Fruit fly (Drosophila melanogaster) whole organism, embryonic: ENCODE data around the gene Spn38F.
A peak's percentile ranks its signal among the peaks of the same experiment; 100 is the strongest.

Source experiments
- Aef1 ChIP-seq: fragments of 200-800 bp; sonication (Bioruptor generic); IDR thresholded peaks from 3 replicates; pipeline ENCODE4 v1.3.6; 2022; ENCODE audit warnings: missing biosample characterization, missing genetic modification characterization
- BtbVII ChIP-seq: fragments of 200-800 bp; sonication (Bioruptor generic); optimal IDR thresholded peaks from 3 replicates; lab custom pipeline; 2017; ENCODE audit warnings: missing biosample characterization, mild to moderate bottlenecking, missing genetic modification characterization
- CG10543 ChIP-seq: fragments of 200-800 bp; sonication (Bioruptor generic); optimal IDR thresholded peaks from 3 replicates; lab custom pipeline; 2017; ENCODE audit warnings: missing biosample characterization, mild to moderate bottlenecking, missing genetic modification characterization, moderate library complexity
- CG11398 ChIP-seq: fragments of 200-800 bp; sonication (Bioruptor generic); optimal IDR thresholded peaks from 2 replicates; lab custom pipeline; 2016; ENCODE audit warnings: missing biosample characterization, missing genetic modification characterization
- CG12104 ChIP-seq: fragments of 200-800 bp; sonication (Bioruptor generic); optimal IDR thresholded peaks from 3 replicates; lab custom pipeline; 2016; ENCODE audit warnings: missing biosample characterization, missing genetic modification characterization
- CG13296 ChIP-seq: fragments of 200-800 bp; sonication (Bioruptor generic); optimal IDR thresholded peaks from 3 replicates; lab custom pipeline; 2018; ENCODE audit warnings: missing biosample characterization, mild to moderate bottlenecking, missing genetic modification characterization
- CG13624 ChIP-seq: fragments of 200-800 bp; sonication (Bioruptor generic); optimal IDR thresholded peaks from 2 replicates; lab custom pipeline; 2016; ENCODE audit warnings: missing biosample characterization, missing genetic modification characterization
- CG15011 ChIP-seq: fragments of 200-800 bp; sonication (Bioruptor generic); optimal IDR thresholded peaks from 3 replicates; lab custom pipeline; 2018; ENCODE audit warnings: missing biosample characterization, mild to moderate bottlenecking, missing genetic modification characterization
- CG15269 ChIP-seq: fragments of 200-800 bp; sonication (Bioruptor generic); optimal IDR thresholded peaks from 2 replicates; lab custom pipeline; 2018; ENCODE audit warnings: missing biosample characterization, mild to moderate bottlenecking, missing genetic modification characterization, moderate library complexity
- CG17829 ChIP-seq: fragments of 200-800 bp; optimal IDR thresholded peaks from 2 replicates; lab custom pipeline; 2019; ENCODE audit warnings: missing biosample characterization, mild to moderate bottlenecking, missing genetic modification characterization, moderate library complexity
- CG18619 ChIP-seq: fragments of 200-800 bp; sonication (Bioruptor generic); optimal IDR thresholded peaks from 3 replicates; lab custom pipeline; 2017; ENCODE audit warnings: missing biosample characterization, mild to moderate bottlenecking, missing genetic modification characterization
- CG2678 ChIP-seq: fragments of 200-800 bp; sonication (Bioruptor generic); optimal IDR thresholded peaks from 3 replicates; lab custom pipeline; 2019; ENCODE audit warnings: missing biosample characterization, mild to moderate bottlenecking, missing genetic modification characterization, moderate library complexity
- CG2875 ChIP-seq: fragments of 200-800 bp; sonication (Bioruptor generic); optimal IDR thresholded peaks from 2 replicates; lab custom pipeline; 2017; ENCODE audit warnings: missing biosample characterization, mild to moderate bottlenecking, missing genetic modification characterization, missing genetic modification reagents
- CG30431 ChIP-seq: fragments of 200-800 bp; sonication (Bioruptor generic); optimal IDR thresholded peaks from 2 replicates; lab custom pipeline; 2017; ENCODE audit warnings: missing biosample characterization, missing genetic modification characterization
- CG32532 ChIP-seq: fragments of 200-800 bp; sonication (Bioruptor generic); IDR thresholded peaks from 2 replicates; pipeline ENCODE4 v1.3.6; 2022; ENCODE audit warnings: missing biosample characterization, missing genetic modification characterization
- CG33213 ChIP-seq: fragments of 200-800 bp; sonication (Bioruptor generic); optimal IDR thresholded peaks from 3 replicates; lab custom pipeline; 2016; ENCODE audit warnings: missing biosample characterization, missing genetic modification characterization
- CG6254 ChIP-seq: fragments of 200-800 bp; sonication (Bioruptor generic); optimal IDR thresholded peaks from 3 replicates; lab custom pipeline; 2017; ENCODE audit warnings: mild to moderate bottlenecking, missing biosample characterization, missing genetic modification reagents, missing genetic modification characterization
- CoRest ChIP-seq: fragments of 200-800 bp; sonication (Bioruptor generic); optimal IDR thresholded peaks from 3 replicates; lab custom pipeline; 2018; ENCODE audit warnings: missing biosample characterization, mild to moderate bottlenecking, missing genetic modification characterization, moderate library complexity
- Fer1 ChIP-seq: fragments of 200-800 bp; sonication (Bioruptor generic); optimal IDR thresholded peaks from 2 replicates; lab custom pipeline; 2017; ENCODE audit warnings: missing biosample characterization, mild to moderate bottlenecking, missing genetic modification characterization
- Fer2 ChIP-seq: fragments of 200-800 bp; sonication (Bioruptor generic); optimal IDR thresholded peaks from 2 replicates; lab custom pipeline; 2018; ENCODE audit warnings: missing biosample characterization, mild to moderate bottlenecking, missing genetic modification characterization, moderate library complexity
- HLH4C ChIP-seq: fragments of 200-800 bp; sonication (Bioruptor generic); IDR thresholded peaks from 3 replicates; pipeline ENCODE4 v1.3.6; 2022; ENCODE audit warnings: missing biosample characterization, missing genetic modification characterization; ENCODE audit not compliant: partially characterized antibody
- MESR4 ChIP-seq: fragments of 200-800 bp; sonication (Bioruptor generic); optimal IDR thresholded peaks from 2 replicates; lab custom pipeline; 2018; ENCODE audit warnings: missing biosample characterization, mild to moderate bottlenecking, missing genetic modification characterization, moderate library complexity
- Med ChIP-seq: fragments of 200-800 bp; sonication (Bioruptor generic); peaks from one replicate; lab custom pipeline; 2016; ENCODE audit warnings: missing biosample characterization, missing genetic modification characterization, mild to moderate bottlenecking, inconsistent platforms, moderate library complexity
- Oaz ChIP-seq: fragments of 200-800 bp; sonication (Bioruptor generic); IDR thresholded peaks from 2 replicates; pipeline ENCODE4 v1.3.6; 2022; ENCODE audit warnings: missing biosample characterization, missing genetic modification characterization
- Poxn ChIP-seq: fragments of 200-800 bp; sonication (Bioruptor generic); IDR thresholded peaks from 2 replicates; pipeline ENCODE4 v1.3.6; 2022; ENCODE audit warnings: missing biosample characterization, missing genetic modification characterization
- Scr ChIP-seq: fragments of 200-800 bp; sonication (Bioruptor generic); IDR thresholded peaks from 2 replicates; pipeline ENCODE4 v1.3.6; 2022; ENCODE audit warnings: missing biosample characterization, missing genetic modification characterization; ENCODE audit not compliant: partially characterized antibody
- Six4 ChIP-seq: fragments of 200-800 bp; sonication (Bioruptor generic); optimal IDR thresholded peaks from 2 replicates; lab custom pipeline; 2016; ENCODE audit warnings: missing biosample characterization, missing genetic modification characterization
- Stat92E ChIP-seq, 3 experiments: fragments of >200 bp in 2 of 3; fragments of 200-800 bp in 1 of 3; sonication (Bioruptor generic) in 1 of 3; optimal IDR thresholded peaks; 2 replicates each; lab custom pipeline; 2017 to 2019; ENCODE audit warnings: missing biosample characterization in 3 of 3, missing genetic modification characterization in 3 of 3, mild to moderate bottlenecking in 1 of 3, moderate library complexity in 1 of 3
- Usf ChIP-seq: fragments of 200-800 bp; sonication (Bioruptor generic); optimal IDR thresholded peaks from 2 replicates; lab custom pipeline; 2017; ENCODE audit warnings: missing genotype, missing biosample characterization, missing genetic modification characterization
- ac ChIP-seq: fragments of 200-800 bp; sonication (Bioruptor generic); optimal IDR thresholded peaks from 3 replicates; lab custom pipeline; 2017; ENCODE audit warnings: missing biosample characterization, mild to moderate bottlenecking, missing genetic modification characterization
- ase ChIP-seq: fragments of 200-800 bp; sonication (Bioruptor generic); IDR thresholded peaks from 3 replicates; pipeline ENCODE4 v1.3.6; 2022; ENCODE audit warnings: missing biosample characterization, missing genetic modification characterization
- cas ChIP-seq: fragments of 200-800 bp; sonication (Bioruptor generic); IDR thresholded peaks from 2 replicates; pipeline ENCODE4 v1.3.6; 2022; ENCODE audit warnings: missing biosample characterization, missing genetic modification characterization
- chif ChIP-seq, 2 experiments: fragments of 200-800 bp; sonication (Bioruptor generic); optimal IDR thresholded peaks; 3 replicates each; lab custom pipeline; 2016; ENCODE audit warnings: missing biosample characterization in 2 of 2, missing genetic modification characterization in 2 of 2
- chinmo ChIP-seq: fragments of 200-800 bp; sonication (Bioruptor generic); IDR thresholded peaks from 4 replicates; pipeline ENCODE4 v1.3.6; 2022; ENCODE audit warnings: missing biosample characterization, missing genetic modification characterization; ENCODE audit not compliant: partially characterized antibody
- exex ChIP-seq: fragments of 200-800 bp; sonication (Bioruptor generic); optimal IDR thresholded peaks from 4 replicates; lab custom pipeline; 2018; ENCODE audit warnings: missing biosample characterization, mild to moderate bottlenecking, missing genetic modification characterization, moderate library complexity
- fd3F ChIP-seq: fragments of 200-800 bp; sonication (Bioruptor generic); optimal IDR thresholded peaks from 2 replicates; lab custom pipeline; 2018; ENCODE audit warnings: missing biosample characterization, mild to moderate bottlenecking, missing genetic modification characterization, moderate library complexity
- gfzf ChIP-seq: fragments of 200-800 bp; sonication (Bioruptor generic); optimal IDR thresholded peaks from 2 replicates; lab custom pipeline; 2016; ENCODE audit warnings: missing biosample characterization, mild to moderate bottlenecking, missing genetic modification characterization, moderate library complexity
- gsb ChIP-seq: fragments of 200-800 bp; sonication (Bioruptor generic); IDR thresholded peaks from 2 replicates; pipeline ENCODE4 v1.3.6; 2022; ENCODE audit warnings: missing biosample characterization, missing genetic modification characterization
- kay ChIP-seq: fragments of 200-800 bp; sonication (Bioruptor generic); optimal IDR thresholded peaks from 2 replicates; lab custom pipeline; 2016; ENCODE audit warnings: missing biosample characterization, missing genetic modification characterization
- kni ChIP-seq: fragments of 200-800 bp; sonication (Bioruptor generic); optimal IDR thresholded peaks from 3 replicates; lab custom pipeline; 2017; ENCODE audit warnings: mild to moderate bottlenecking, missing biosample characterization, missing genetic modification reagents, missing genetic modification characterization
- lmd ChIP-seq: fragments of 200-800 bp; sonication (Bioruptor generic); IDR thresholded peaks from 2 replicates; pipeline ENCODE4 v1.3.6; 2022; ENCODE audit warnings: missing biosample characterization, missing genetic modification characterization
- nmo ChIP-seq: fragments of 200-800 bp; sonication (Bioruptor generic); optimal IDR thresholded peaks from 2 replicates; lab custom pipeline; 2018; ENCODE audit warnings: missing biosample characterization, mild to moderate bottlenecking, missing genetic modification characterization, moderate library complexity
- row ChIP-seq: fragments of 200-800 bp; sonication (Bioruptor generic); IDR thresholded peaks from 3 replicates; pipeline ENCODE4 v1.3.6; 2022; ENCODE audit warnings: missing biosample characterization, missing genetic modification characterization
- schlank ChIP-seq: fragments of 200-800 bp; sonication (Bioruptor generic); optimal IDR thresholded peaks from 2 replicates; lab custom pipeline; 2018; ENCODE audit warnings: missing biosample characterization, mild to moderate bottlenecking, missing genetic modification characterization
- sna ChIP-seq: fragments of 200-800 bp; sonication (Bioruptor generic); IDR thresholded peaks from 2 replicates; pipeline ENCODE4 v1.3.6; 2022; ENCODE audit warnings: missing biosample characterization, missing genetic modification characterization; ENCODE audit not compliant: partially characterized antibody
- twi ChIP-seq: fragments of 200-800 bp; optimal IDR thresholded peaks from 2 replicates; lab custom pipeline; 2019; ENCODE audit warnings: missing biosample characterization, mild to moderate bottlenecking, missing genetic modification characterization, moderate library complexity
- tx ChIP-seq: fragments of 200-800 bp; sonication (Bioruptor generic); optimal IDR thresholded peaks from 2 replicates; lab custom pipeline; 2016; ENCODE audit warnings: missing biosample characterization, missing genetic modification characterization
- usp ChIP-seq: fragments of >200 bp; optimal IDR thresholded peaks from 2 replicates; lab custom pipeline; 2017; ENCODE audit warnings: missing biosample characterization, missing genetic modification characterization
- wdn ChIP-seq: fragments of 200-800 bp; sonication (Bioruptor generic); IDR thresholded peaks from 2 replicates; pipeline ENCODE4 v1.3.6; 2022; ENCODE audit warnings: missing biosample characterization, missing genetic modification characterization
- zfh1 ChIP-seq: fragments of 200-800 bp; sonication (Bioruptor generic); IDR thresholded peaks from 3 replicates; pipeline ENCODE4 v1.3.6; 2022; ENCODE audit warnings: missing biosample characterization, missing genetic modification characterization

Gene Spn38F

dm6 chr2L:20883624-20884220 lies 45.9 kb upstream of the Spn38F start:
- no peak for TF ChIP-seq ase
- TF ChIP-seq Usf (GFP tag; lab: Kevin White, UChicago) = no peak
- TF ChIP-seq MESR4 (GFP tag; lab: Kevin White, UChicago) = no peak
- TF ChIP-seq kay (GFP tag; lab: Kevin White, UChicago) = no peak
- no peak for TF ChIP-seq CG30431 (GFP tag; lab: Kevin White, UChicago)
- no peak for TF ChIP-seq zfh1 (GFP tag; lab: Robert Waterston, UW)
- TF ChIP-seq fd3F = no peak
- no peak for TF ChIP-seq CG33213 (GFP tag; lab: Kevin White, UChicago)
- TF ChIP-seq CG15269 = peak; percentile 0
- no peak for TF ChIP-seq kni
- no peak for TF ChIP-seq HLH4C (GFP tag; lab: Robert Waterston, UW)
- TF ChIP-seq wdn (GFP tag; lab: Robert Waterston, UW) = 0 out of 2 replicates have a peak, but pooled peaks have one; percentile 7
- TF ChIP-seq twi (tag; lab: Kevin White, UChicago) = no peak
- TF ChIP-seq ac = no peak
- TF ChIP-seq gfzf (GFP tag; lab: Kevin White, UChicago) = no peak
- TF ChIP-seq Fer2 (tag; lab: Kevin White, UChicago) = no peak
- no peak for TF ChIP-seq CG13624 (GFP tag; lab: Kevin White, UChicago)
- TF ChIP-seq schlank = no peak
- no peak for TF ChIP-seq CG17829 (tag; lab: Kevin White, UChicago)
- TF ChIP-seq gsb (GFP tag; lab: Robert Waterston, UW) = no peak
- TF ChIP-seq CG32532 (GFP tag; lab: Robert Waterston, UW) = no peak
- no peak for TF ChIP-seq Six4 (GFP tag; lab: Kevin White, UChicago)
- no peak for TF ChIP-seq Scr
- TF ChIP-seq tx (GFP tag; lab: Kevin White, UChicago) = no peak
- peak; percentile 85; the same call in 3 of the 4 replicates for TF ChIP-seq chinmo (GFP tag; lab: Robert Waterston, UW)
- TF ChIP-seq Oaz (GFP tag; lab: Robert Waterston, UW) = no peak
- no peak for TF ChIP-seq CG11398
- TF ChIP-seq CG15011 = no peak
- no peak for TF ChIP-seq sna (GFP tag; lab: Robert Waterston, UW)
- no peak for TF ChIP-seq CG12104 (GFP tag; lab: Kevin White, UChicago)
- no peak for TF ChIP-seq nmo (GFP tag; lab: Kevin White, UChicago)
- TF ChIP-seq exex (tag; lab: Kevin White, UChicago) = peak; percentile 98
- no peak for TF ChIP-seq CoRest (tag; lab: Kevin White, UChicago)
- TF ChIP-seq CG18619 (GFP tag; lab: Kevin White, UChicago) = no peak
- TF ChIP-seq usp (GFP tag; lab: Kevin White, UChicago) = no peak
- TF ChIP-seq Stat92E (GFP tag; optimal IDR thresholded peaks at IDR 0.05; lab: Kevin White, UChicago) = no peak
- no peak for TF ChIP-seq chif (GFP tag; optimal IDR thresholded peaks at IDR 0.05; lab: Kevin White, UChicago)
- no peak for TF ChIP-seq row
- peak; percentile 72 for TF ChIP-seq Med (GFP tag; lab: Kevin White, UChicago)
- TF ChIP-seq CG10543 (GFP tag; lab: Kevin White, UChicago) = peak; percentile 32
- no peak for TF ChIP-seq cas
- TF ChIP-seq Fer1 (GFP tag; lab: Kevin White, UChicago) = peak; percentile 17
- peak; percentile 21 for TF ChIP-seq CG2678
- peak; percentile 21 for TF ChIP-seq CG13296 (GFP tag; lab: Kevin White, UChicago)
- TF ChIP-seq CG2875 (GFP tag; lab: Kevin White, UChicago) = no peak
- TF ChIP-seq BtbVII = peak; percentile 9
- no peak for TF ChIP-seq CG6254 (GFP tag; lab: Kevin White, UChicago)
- TF ChIP-seq lmd (GFP tag; lab: Robert Waterston, UW) = 0 out of 2 replicates have a peak, but pooled peaks have one; percentile 14
- no peak for TF ChIP-seq Poxn (GFP tag; lab: Robert Waterston, UW)
- TF ChIP-seq Aef1 (GFP tag; lab: Robert Waterston, UW) = no peak
